Worm (Caenorhabditis elegans): ENCODE results near the gene gcc-2.

DNA sequence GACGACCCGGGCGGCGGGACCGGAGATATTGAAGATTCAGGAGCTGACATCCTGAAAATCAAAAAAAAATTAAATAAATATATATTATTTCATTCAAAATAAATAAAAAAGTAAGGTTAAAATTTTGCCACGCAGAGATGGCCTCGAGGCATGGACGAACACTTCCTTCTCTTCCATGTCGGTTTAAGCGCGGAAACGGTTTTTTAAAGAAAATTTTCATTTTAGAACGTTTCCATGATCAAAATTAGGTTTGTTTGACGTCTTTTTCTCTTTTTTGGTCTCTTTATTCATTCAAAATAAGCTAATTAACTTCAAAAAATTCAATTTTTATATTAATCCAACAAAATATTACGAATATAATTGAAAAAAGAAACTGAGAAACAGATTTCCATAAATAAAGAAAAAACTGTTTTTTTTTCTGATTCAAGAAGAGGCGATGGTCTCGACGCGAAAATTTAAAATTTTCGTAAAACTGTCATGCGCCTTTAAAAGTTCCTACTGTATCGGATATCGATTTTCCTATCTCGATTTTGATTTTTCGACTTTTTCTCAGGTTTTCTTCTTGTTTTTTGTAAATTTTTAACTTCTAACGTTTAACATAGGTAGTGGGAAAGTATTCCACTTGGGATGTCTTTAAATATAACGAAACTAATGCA is at the start of gene gcc-2:
- TF ChIP-seq ZK546.5 (tag; optimal IDR thresholded peaks at IDR 0.05): no peak
- TF ChIP-seq nhr-28 (tag; optimal IDR thresholded peaks at IDR 0.05): no peak
- no peak for TF ChIP-seq nhr-25 (tag; optimal IDR thresholded peaks at IDR 0.05)
